Worm (Caenorhabditis elegans): ENCODE results near the gene pax-2.

Gene pax-2

DNA sequence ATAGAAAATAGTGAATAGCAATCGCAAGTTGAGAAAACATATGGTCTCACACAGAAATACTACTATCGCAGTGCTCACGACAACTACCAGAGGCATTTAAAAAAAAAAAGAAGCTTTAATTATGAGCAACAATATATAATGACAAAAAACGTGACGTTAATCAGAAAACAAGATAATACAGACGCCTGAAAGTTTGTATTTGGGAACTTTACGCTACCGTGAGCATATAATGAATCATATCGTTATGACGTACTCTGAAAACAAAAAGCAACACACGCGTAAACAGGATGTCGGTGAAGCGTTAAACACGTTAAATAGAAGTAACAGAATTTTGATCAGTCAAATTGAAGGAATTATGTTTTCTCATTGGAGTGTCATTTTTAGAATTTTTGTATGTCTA is 21.7 kb upstream of the pax-2 start, which contains the start of gene srbc-71:
Gene srbc-71 (minus strand): TSS at position 101 of the 400 bp plus-strand sequence.
- TF ChIP-seq skn-1 (tag; optimal IDR thresholded peaks at IDR 0.05): no peak

ce11 chrIV:4219983-4220382 is 15.8 kb upstream of the pax-2 start, which contains the start of gene F30B5.11:
TSS of gene F30B5.11 (minus strand) at chrIV:4220083.
- TF ChIP-seq sma-9 (GFP tag; optimal IDR thresholded peaks at IDR 0.05): no peak
- TF ChIP-seq sma-9 (tag; optimal IDR thresholded peaks at IDR 0.05): no peak
- no peak for TF ChIP-seq egl-27 (tag; optimal IDR thresholded peaks at IDR 0.05)
- TF ChIP-seq ceh-82 (tag; optimal IDR thresholded peaks at IDR 0.05): no peak
- no peak for TF ChIP-seq snpc-4 (tag; optimal IDR thresholded peaks at IDR 0.05)
- no peak for TF ChIP-seq gmeb-1 (tag; optimal IDR thresholded peaks at IDR 0.05)
- no peak for TF ChIP-seq skn-1 (tag; optimal IDR thresholded peaks at IDR 0.05)
- no peak for TF ChIP-seq sma-3 (GFP tag; optimal IDR thresholded peaks at IDR 0.05)
- TF ChIP-seq ztf-11 (tag; optimal IDR thresholded peaks at IDR 0.05): no peak
- no peak for TF ChIP-seq blmp-1 (tag; optimal IDR thresholded peaks at IDR 0.05; ENCODE audit: insufficient read depth)
- TF ChIP-seq nhr-6 (tag; optimal IDR thresholded peaks at IDR 0.05): no peak
- TF ChIP-seq R02D3.7 (tag; optimal IDR thresholded peaks at IDR 0.05): no peak
- no peak for TF ChIP-seq sem-4 (tag; optimal IDR thresholded peaks at IDR 0.05)
- TF ChIP-seq nhr-11 (tag; optimal IDR thresholded peaks at IDR 0.05): no peak

- no peak for TF ChIP-seq egl-27 (tag; optimal IDR thresholded peaks at IDR 0.05)
- no peak for TF ChIP-seq zag-1 (tag; optimal IDR thresholded peaks at IDR 0.05)
- no peak for TF ChIP-seq nhr-129 (tag; optimal IDR thresholded peaks at IDR 0.05)
- TF ChIP-seq ceh-82 (tag; optimal IDR thresholded peaks at IDR 0.05): no peak
- TF ChIP-seq crh-2 (tag; optimal IDR thresholded peaks at IDR 0.05): no peak
- TF ChIP-seq sma-3 (GFP tag; optimal IDR thresholded peaks at IDR 0.05): no peak
- TF ChIP-seq unc-62 (GFP tag; optimal IDR thresholded peaks at IDR 0.05): no peak
Observed at ce11 chrIV:4218276-4218675, 14.1 kb upstream of the pax-2 start.

ce11 chrIV:4216099-4216894 is 12.1 kb upstream of the pax-2 start:
- TF ChIP-seq nhr-23 (tag; optimal IDR thresholded peaks at IDR 0.05) (no peak), R02D3.7 (tag; optimal IDR thresholded peaks at IDR 0.05) (no peak), snpc-4 (tag; optimal IDR thresholded peaks at IDR 0.05) (no peak), nhr-237 (tag; optimal IDR thresholded peaks at IDR 0.05) (no peak), mab-5 (tag; optimal IDR thresholded peaks at IDR 0.05) (no peak), nhr-21 (tag; optimal IDR thresholded peaks at IDR 0.05) (peak; percentile 86), ama-1 (optimal IDR thresholded peaks at IDR 0.05) (no peak), nhr-25 (tag; optimal IDR thresholded peaks at IDR 0.05) (no peak), nhr-10 (tag; optimal IDR thresholded peaks at IDR 0.05) (no peak), unc-62 (GFP tag; optimal IDR thresholded peaks at IDR 0.05) (no peak), egl-27 (tag; optimal IDR thresholded peaks at IDR 0.05) (peak; percentile 4), sma-3 (GFP tag; optimal IDR thresholded peaks at IDR 0.05) (peak; percentile 24), lin-11 (tag; optimal IDR thresholded peaks at IDR 0.05) (no peak), unc-39 (tag; optimal IDR thresholded peaks at IDR 0.05) (no peak), sma-9 (GFP tag; optimal IDR thresholded peaks at IDR 0.05) (peak; percentile 73), sma-9 (tag; optimal IDR thresholded peaks at IDR 0.05) (no peak), unc-55 (GFP tag; optimal IDR thresholded peaks at IDR 0.05) (no peak), elt-3 (tag; optimal IDR thresholded peaks at IDR 0.05) (no peak), dmd-4 (tag; optimal IDR thresholded peaks at IDR 0.05) (no peak), ceh-82 (tag; optimal IDR thresholded peaks at IDR 0.05) (no peak), nhr-12 (tag; optimal IDR thresholded peaks at IDR 0.05) (no peak), F13H6.1 (tag; optimal IDR thresholded peaks at IDR 0.05) (no peak), nhr-77 (tag; optimal IDR thresholded peaks at IDR 0.05) (no peak), skn-1 (tag; optimal IDR thresholded peaks at IDR 0.05) (no peak), ztf-11 (tag; optimal IDR thresholded peaks at IDR 0.05) (no peak), lsy-2 (tag; optimal IDR thresholded peaks at IDR 0.05) (no peak), gmeb-1 (tag; optimal IDR thresholded peaks at IDR 0.05) (no peak), fos-1 (tag; optimal IDR thresholded peaks at IDR 0.05) (peak; percentile 21)

ce11 chrIV:4215349-4215748 is 11.2 kb upstream of the pax-2 start:
- TF ChIP-seq mab-5 (tag; optimal IDR thresholded peaks at IDR 0.05): no peak
- peak; percentile 36 to 78 for TF ChIP-seq lsy-2 (tag; optimal IDR thresholded peaks at IDR 0.05)
- peak; percentile 92 for TF ChIP-seq unc-55 (GFP tag; optimal IDR thresholded peaks at IDR 0.05)
- TF ChIP-seq fos-1 (tag; optimal IDR thresholded peaks at IDR 0.05): peak; percentile 70
- TF ChIP-seq C34F6.9 (tag; optimal IDR thresholded peaks at IDR 0.05): peak; percentile 81
- TF ChIP-seq crh-2 (tag; optimal IDR thresholded peaks at IDR 0.05): peak; percentile 74
- peak; percentile 58 for TF ChIP-seq lin-13 (GFP tag; optimal IDR thresholded peaks at IDR 0.05)
- no peak for TF ChIP-seq dmd-4 (tag; optimal IDR thresholded peaks at IDR 0.05)
- no peak for TF ChIP-seq alr-1 (tag; optimal IDR thresholded peaks at IDR 0.05)
- no peak for TF ChIP-seq mbf-1 (tag; optimal IDR thresholded peaks at IDR 0.05)
- TF ChIP-seq sma-9 (GFP tag; optimal IDR thresholded peaks at IDR 0.05): peak; percentile 76
- TF ChIP-seq sma-9 (tag; optimal IDR thresholded peaks at IDR 0.05): no peak
- TF ChIP-seq egl-27 (tag; optimal IDR thresholded peaks at IDR 0.05): peak; percentile 39
- peak; percentile 6 for TF ChIP-seq sem-4 (tag; optimal IDR thresholded peaks at IDR 0.05)
- peak; percentile 82 for TF ChIP-seq ama-1 (optimal IDR thresholded peaks at IDR 0.05)
- TF ChIP-seq sma-3 (GFP tag; optimal IDR thresholded peaks at IDR 0.05): peak; percentile 46
- peak; percentile 85 for TF ChIP-seq nhr-129 (tag; optimal IDR thresholded peaks at IDR 0.05)
- no peak for TF ChIP-seq ztf-11 (tag; optimal IDR thresholded peaks at IDR 0.05)
- peak; percentile 100 for TF ChIP-seq skn-1 (tag; optimal IDR thresholded peaks at IDR 0.05)
- TF ChIP-seq gmeb-1 (tag; optimal IDR thresholded peaks at IDR 0.05): peak; percentile 22
- TF ChIP-seq F13H6.1 (tag; optimal IDR thresholded peaks at IDR 0.05): peak; percentile 55
- peak; percentile 71 for TF ChIP-seq nhr-21 (tag; optimal IDR thresholded peaks at IDR 0.05)
- TF ChIP-seq blmp-1 (tag; optimal IDR thresholded peaks at IDR 0.05; ENCODE audit: insufficient read depth): peak; percentile 25
- TF ChIP-seq nhr-6 (tag; optimal IDR thresholded peaks at IDR 0.05): peak; percentile 38
- peak; percentile 73 to 76 for TF ChIP-seq mdl-1 (tag; optimal IDR thresholded peaks at IDR 0.05)
- peak; percentile 39 for TF ChIP-seq nhr-25 (tag; optimal IDR thresholded peaks at IDR 0.05)
- TF ChIP-seq zag-1 (tag; optimal IDR thresholded peaks at IDR 0.05): peak; percentile 38

Measured in whole organism, L2 larva.